Fruit fly (Drosophila melanogaster): Measurements from ENCODE around the gene CG8188.
A peak's percentile ranks its signal among the peaks of the same experiment; 100 is the strongest.

The CG8188 gene

dm6 chrX:17696637-17697036 is 6.2 kb downstream of the CG8188 start (continued):
- no peak for TF ChIP-seq CG1792 (GFP tag; optimal IDR thresholded peaks at IDR 0.05)
- peak; percentile 0 for TF ChIP-seq kay (GFP tag; optimal IDR thresholded peaks at IDR 0.05)
- TF ChIP-seq Tbp (GFP tag; optimal IDR thresholded peaks at IDR 0.05), result no peak
- no peak for TF ChIP-seq wek (GFP tag; optimal IDR thresholded peaks at IDR 0.05)
- no peak for TF ChIP-seq dm (GFP tag; optimal IDR thresholded peaks at IDR 0.05)
- peak; percentile 25 to 41 for TF ChIP-seq dpn (GFP tag; optimal IDR thresholded peaks at IDR 0.05)
- peak; percentile 53; the same call in 1 of the 2 replicates for TF ChIP-seq CG7372 (GFP tag; IDR thresholded peaks at IDR 0.05)
- TF ChIP-seq CG6791 (GFP tag; IDR thresholded peaks at IDR 0.05; ENCODE audit: partially characterized antibody), result no peak
- TF ChIP-seq CG9876 (GFP tag; optimal IDR thresholded peaks at IDR 0.05), result no peak
- peak; percentile 75 for TF ChIP-seq CG13894 (tag; optimal IDR thresholded peaks at IDR 0.05)
- peak; percentile 82 for TF ChIP-seq CG3847 (GFP tag; IDR thresholded peaks at IDR 0.05)
- TF ChIP-seq Usf (GFP tag; optimal IDR thresholded peaks at IDR 0.05), result no peak
- TF ChIP-seq unc-4 (GFP tag; IDR thresholded peaks at IDR 0.05; ENCODE audit: partially characterized antibody), result no peak
- TF ChIP-seq mam (GFP tag; optimal IDR thresholded peaks at IDR 0.05), result peak; percentile 24
- TF ChIP-seq MTF-1 (GFP tag; optimal IDR thresholded peaks at IDR 0.05; ENCODE audit: borderline replicate concordance), result no peak
- no peak for TF ChIP-seq ato (GFP tag; IDR thresholded peaks at IDR 0.05; ENCODE audit: partially characterized antibody)
- TF ChIP-seq CG32772 (GFP tag; IDR thresholded peaks at IDR 0.05), result peak; percentile 48
- TF ChIP-seq CG9609 (GFP tag; optimal IDR thresholded peaks at IDR 0.05), result peak; percentile 15
- TF ChIP-seq CG16815 (GFP tag; optimal IDR thresholded peaks at IDR 0.05), result peak; percentile 25
- TF ChIP-seq Nf-YC (tag; optimal IDR thresholded peaks at IDR 0.05), result peak; percentile 53
- TF ChIP-seq sim (GFP tag; IDR thresholded peaks at IDR 0.05), result no peak
- TF ChIP-seq CG15269 (tag; optimal IDR thresholded peaks at IDR 0.05), result peak; percentile 84
- TF ChIP-seq NC2β (GFP tag; optimal IDR thresholded peaks at IDR 0.05), result no peak
- no peak for TF ChIP-seq Nf-YA (GFP tag; IDR thresholded peaks at IDR 0.05)
- peak; percentile 62 for TF ChIP-seq CG6689 (GFP tag; IDR thresholded peaks at IDR 0.05)
- TF ChIP-seq da (GFP tag; optimal IDR thresholded peaks at IDR 0.05), result no peak
- no peak for TF ChIP-seq CG30431 (GFP tag; optimal IDR thresholded peaks at IDR 0.05)
- TF ChIP-seq pzg (GFP tag; optimal IDR thresholded peaks at IDR 0.05), result no peak
- peak; percentile 15 for TF ChIP-seq HLH54F (GFP tag; optimal IDR thresholded peaks at IDR 0.05)
- TF ChIP-seq CG18476 (GFP tag; optimal IDR thresholded peaks at IDR 0.05), result no peak
- peak; percentile 6 for TF ChIP-seq D19B (GFP tag; optimal IDR thresholded peaks at IDR 0.05)
- TF ChIP-seq zfh2 (GFP tag; optimal IDR thresholded peaks at IDR 0.05), result peak; percentile 37
- peak; percentile 62 for TF ChIP-seq CG17385 (GFP tag; optimal IDR thresholded peaks at IDR 0.05)
- no peak for TF ChIP-seq gfzf (GFP tag; optimal IDR thresholded peaks at IDR 0.05)
- no peak for TF ChIP-seq Lhr (GFP tag; optimal IDR thresholded peaks at IDR 0.05)
- TF ChIP-seq abd-A (tag; optimal IDR thresholded peaks at IDR 0.05), result no peak
- no peak for TF ChIP-seq CG10979 (tag; optimal IDR thresholded peaks at IDR 0.05)
- no peak for TF ChIP-seq CG11723 (GFP tag; optimal IDR thresholded peaks at IDR 0.05)
- TF ChIP-seq CG18011 (GFP tag; optimal IDR thresholded peaks at IDR 0.05), result no peak
- TF ChIP-seq cato (GFP tag; optimal IDR thresholded peaks at IDR 0.05; ENCODE audit: borderline replicate concordance), result no peak
- peak; percentile 27 for TF ChIP-seq CG18599 (GFP tag; optimal IDR thresholded peaks at IDR 0.05)
- peak; percentile 66; the same call in 1 of the 3 replicates for TF ChIP-seq so (GFP tag; IDR thresholded peaks at IDR 0.05)
- no peak for TF ChIP-seq hbn (GFP tag; IDR thresholded peaks at IDR 0.05; ENCODE audit: partially characterized antibody)
- TF ChIP-seq E2f1 (GFP tag; IDR thresholded peaks at IDR 0.05), result peak; percentile 23; the same call in 1 of the 2 replicates
- no peak for TF ChIP-seq chif (GFP tag; optimal IDR thresholded peaks at IDR 0.05)
- peak; percentile 8 for TF ChIP-seq sd (tag; optimal IDR thresholded peaks at IDR 0.05)
- no peak for TF ChIP-seq maf-S (GFP tag; optimal IDR thresholded peaks at IDR 0.05)
- no peak for TF ChIP-seq CG42726 (GFP tag; IDR thresholded peaks at IDR 0.05; ENCODE audit: partially characterized antibody)
- TF ChIP-seq crp (GFP tag; optimal IDR thresholded peaks at IDR 0.05), result no peak
- TF ChIP-seq ash1 (GFP tag; optimal IDR thresholded peaks at IDR 0.05), result no peak
